Fruit fly (Drosophila melanogaster): Measurements from ENCODE around the gene Abl.

Gene Abl

dm6 chr3L:16640509-16641068, 7.1 kb downstream of the Abl start:
- no peak for TF ChIP-seq Mnt (GFP tag; optimal IDR thresholded peaks at IDR 0.05)
- TF ChIP-seq CG1620 (GFP tag; optimal IDR thresholded peaks at IDR 0.05), result no peak
- no peak for TF ChIP-seq kay (GFP tag; ENCODE audit: borderline replicate concordance)
- TF ChIP-seq tj (GFP tag; optimal IDR thresholded peaks at IDR 0.05), result no peak
- TF ChIP-seq bab1 (GFP tag; optimal IDR thresholded peaks at IDR 0.05), result no peak
- TF ChIP-seq pad (GFP tag; optimal IDR thresholded peaks at IDR 0.05), result no peak
- no peak for TF ChIP-seq CG7045 (GFP tag; optimal IDR thresholded peaks at IDR 0.05)
- TF ChIP-seq CG7101 (tag; optimal IDR thresholded peaks at IDR 0.05), result no peak
- no peak for TF ChIP-seq toe (GFP tag; optimal IDR thresholded peaks at IDR 0.05)

DNA sequence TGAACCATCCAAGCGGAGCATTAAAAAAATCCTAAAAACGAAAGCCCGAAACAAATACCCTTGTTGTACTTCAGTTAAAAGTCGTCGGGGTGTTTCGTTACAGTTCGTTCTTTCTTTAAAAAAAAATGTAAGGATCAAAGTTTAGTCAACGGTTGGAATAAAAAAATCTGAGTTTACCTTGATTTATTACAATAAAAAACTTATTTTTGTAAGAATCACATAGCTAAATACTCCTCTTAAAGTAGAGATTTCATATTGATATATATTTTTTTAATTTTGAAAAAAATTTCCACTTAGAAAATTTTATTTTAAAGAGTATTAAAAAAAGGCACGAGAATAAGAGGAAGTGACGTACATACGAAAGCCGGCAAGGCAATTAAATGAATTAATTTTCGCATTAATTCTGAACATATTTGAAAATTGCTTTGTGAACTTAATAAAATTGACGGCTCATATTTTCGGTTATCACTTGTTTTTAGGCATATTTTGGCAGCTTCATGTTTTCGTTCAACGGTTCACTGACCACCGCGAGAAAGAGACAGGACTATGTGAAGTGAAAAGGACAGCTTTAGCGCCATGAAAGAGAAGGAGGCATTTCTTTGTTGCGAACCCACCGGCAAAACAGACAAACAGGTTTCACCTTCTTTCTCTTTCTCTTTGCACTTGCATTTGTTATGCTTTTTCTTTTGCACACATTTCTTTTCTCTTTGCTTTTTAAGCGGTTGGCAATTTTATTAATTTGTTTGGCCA, 8.9 kb downstream of the Abl start:
- TF ChIP-seq kay (GFP tag; ENCODE audit: borderline replicate concordance) (no peak), CG5204 (GFP tag; optimal IDR thresholded peaks at IDR 0.05) (no peak), Hr96 (GFP tag; optimal IDR thresholded peaks at IDR 0.05) (no peak), ovo (GFP tag; optimal IDR thresholded peaks at IDR 0.05) (no peak), tj (GFP tag; optimal IDR thresholded peaks at IDR 0.05) (no peak), Clk (GFP tag; optimal IDR thresholded peaks at IDR 0.05) (no peak)

- peak; percentile 51 for TF ChIP-seq tj (GFP tag; optimal IDR thresholded peaks at IDR 0.05)
- no peak for TF ChIP-seq CG5204 (GFP tag; optimal IDR thresholded peaks at IDR 0.05)
- no peak for TF ChIP-seq CG12768 (GFP tag; optimal IDR thresholded peaks at IDR 0.05)
- peak; percentile 50 for TF ChIP-seq kay (GFP tag; ENCODE audit: borderline replicate concordance)
- TF ChIP-seq Clk (GFP tag; optimal IDR thresholded peaks at IDR 0.05), result no peak
These were observed 12.0 kb downstream of the Abl start for dm6 chr3L:16635566-16636210.

- no peak for TF ChIP-seq ovo (GFP tag; optimal IDR thresholded peaks at IDR 0.05)
- no peak for TF ChIP-seq tj (GFP tag; optimal IDR thresholded peaks at IDR 0.05)
- peak; percentile 12 for TF ChIP-seq CG5204 (GFP tag; optimal IDR thresholded peaks at IDR 0.05)
These were observed 13.2 kb downstream of the Abl start for dm6 chr3L:16634529-16634928.

dm6 chr3L:16634091-16634490, 13.6 kb downstream of the Abl start:
- TF ChIP-seq CG11617 (GFP tag; optimal IDR thresholded peaks at IDR 0.05) (no peak), CG14711 (tag; optimal IDR thresholded peaks at IDR 0.05) (no peak), tj (GFP tag; optimal IDR thresholded peaks at IDR 0.05) (no peak), kay (GFP tag; ENCODE audit: borderline replicate concordance) (no peak), Mnt (GFP tag; optimal IDR thresholded peaks at IDR 0.05) (no peak), CG1620 (GFP tag; optimal IDR thresholded peaks at IDR 0.05) (no peak), CG7045 (GFP tag; optimal IDR thresholded peaks at IDR 0.05) (no peak), CG7101 (tag; optimal IDR thresholded peaks at IDR 0.05) (no peak), cic (GFP tag; optimal IDR thresholded peaks at IDR 0.05) (no peak), ovo (GFP tag; optimal IDR thresholded peaks at IDR 0.05) (no peak), Hr96 (GFP tag; optimal IDR thresholded peaks at IDR 0.05) (no peak)

DNA sequence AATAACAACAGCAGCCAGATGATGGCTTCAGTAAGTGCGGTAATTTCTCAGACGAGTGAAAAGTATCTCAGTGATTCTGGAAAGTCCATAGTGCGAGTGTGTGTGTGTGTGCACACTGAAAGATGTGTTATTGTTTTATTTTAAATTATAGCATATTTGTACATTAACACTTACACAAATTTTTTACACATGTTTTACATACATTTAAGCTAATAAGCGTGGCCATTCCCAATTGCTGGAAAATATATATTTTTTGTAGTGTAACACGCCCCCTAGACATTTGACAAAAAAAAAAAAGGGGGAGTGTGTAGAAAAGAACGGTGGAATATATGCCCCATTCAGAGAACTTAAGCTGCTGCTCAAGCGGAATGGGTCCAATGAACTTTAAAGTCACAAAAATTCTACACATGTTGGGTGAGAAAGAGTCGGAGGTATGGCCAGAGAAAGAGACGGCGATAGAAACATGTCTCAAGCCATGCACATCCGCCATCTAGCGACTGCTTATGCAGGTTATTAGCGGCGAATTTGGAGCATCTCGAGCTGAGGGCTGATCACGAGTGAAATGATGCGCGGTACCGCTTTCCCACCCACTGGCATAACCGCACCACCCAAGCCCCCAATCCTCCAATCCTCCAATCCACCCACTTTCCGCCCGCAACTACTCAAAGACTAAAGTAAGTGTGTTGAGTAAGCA, 15.7 kb downstream of the Abl start:
- TF ChIP-seq Hr96 (GFP tag; optimal IDR thresholded peaks at IDR 0.05), result no peak
- no peak for TF ChIP-seq cic (GFP tag; optimal IDR thresholded peaks at IDR 0.05)
- TF ChIP-seq Crg-1 (GFP tag; optimal IDR thresholded peaks at IDR 0.05), result no peak
- TF ChIP-seq CG11617 (GFP tag; optimal IDR thresholded peaks at IDR 0.05), result no peak
- TF ChIP-seq CG33017 (tag; optimal IDR thresholded peaks at IDR 0.05), result no peak
- no peak for TF ChIP-seq pad (GFP tag; optimal IDR thresholded peaks at IDR 0.05)
- TF ChIP-seq bab1 (GFP tag; optimal IDR thresholded peaks at IDR 0.05), result no peak
- no peak for TF ChIP-seq CG5204 (GFP tag; optimal IDR thresholded peaks at IDR 0.05)

DNA sequence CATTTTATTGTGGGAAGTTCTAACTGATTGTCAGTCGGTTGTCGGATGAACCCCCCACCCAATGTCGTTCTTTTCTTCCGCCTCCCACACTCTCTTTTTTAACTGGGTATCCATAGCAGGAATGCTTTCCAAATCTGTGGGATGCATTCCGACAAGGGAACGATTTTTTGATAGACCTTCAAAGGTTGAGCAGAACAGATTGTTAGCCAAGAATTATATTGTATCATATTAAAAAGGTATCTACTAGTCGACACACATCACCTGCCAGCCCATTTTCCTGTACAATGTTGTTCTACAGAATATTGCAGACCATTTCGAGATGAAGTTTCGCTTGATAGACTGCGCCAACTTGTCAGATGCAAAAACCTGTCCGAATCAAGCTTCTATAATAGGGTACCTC, 17.9 kb downstream of the Abl start:
- TF ChIP-seq CG5204 (GFP tag; optimal IDR thresholded peaks at IDR 0.05) (no peak), CG33017 (tag; optimal IDR thresholded peaks at IDR 0.05) (no peak), Clk (GFP tag; optimal IDR thresholded peaks at IDR 0.05) (no peak), tj (GFP tag; optimal IDR thresholded peaks at IDR 0.05) (no peak), CG1620 (GFP tag; optimal IDR thresholded peaks at IDR 0.05) (no peak), cnc (optimal IDR thresholded peaks at IDR 0.05) (no peak), CG7101 (tag; optimal IDR thresholded peaks at IDR 0.05) (no peak)
